Fruit fly (Drosophila melanogaster): Measurements from ENCODE around the gene CG1307.

The CG1307 gene

dm6 chr3R:6657278-6658246 is at the start of gene CG1307, which contains the start of gene twr:
TSS of gene CG1307 (minus strand) at chr3R:6657442.
TSS of gene twr (plus strand) at chr3R:6657882.
- no peak for TF ChIP-seq CG17801 (GFP tag; optimal IDR thresholded peaks at IDR 0.05; ENCODE audit: partially characterized antibody)

- TF ChIP-seq CG17801 (GFP tag; optimal IDR thresholded peaks at IDR 0.05; ENCODE audit: partially characterized antibody): no peak
These were observed 49.1 kb upstream of the CG1307 start for dm6 chr3R:6706327-6706726.

- TF ChIP-seq CG17801 (GFP tag; optimal IDR thresholded peaks at IDR 0.05; ENCODE audit: partially characterized antibody): no peak
These were observed 46.5 kb upstream of the CG1307 start, which contains the start of gene Ccp84Aa for dm6 chr3R:6703784-6704183. TSS of gene Ccp84Aa (plus strand) at chr3R:6704084.

dm6 chr3R:6702777-6703176 is 45.5 kb upstream of the CG1307 start, which contains the start of gene Ccp84Ab:
TSS of gene Ccp84Ab (minus strand) at chr3R:6702877.
- TF ChIP-seq CG17801 (GFP tag; optimal IDR thresholded peaks at IDR 0.05; ENCODE audit: partially characterized antibody): no peak

- no peak for TF ChIP-seq CG17801 (GFP tag; optimal IDR thresholded peaks at IDR 0.05; ENCODE audit: partially characterized antibody)
These were observed 39.0 kb upstream of the CG1307 start, which contains the start of gene Ccp84Ac for dm6 chr3R:6696221-6696749. TSS of gene Ccp84Ac (minus strand) at chr3R:6696271.

dm6 chr3R:6692432-6692831 is 35.2 kb upstream of the CG1307 start, which contains the start of gene Ccp84Ad:
TSS of gene Ccp84Ad (plus strand) at chr3R:6692732.
- no peak for TF ChIP-seq CG17801 (GFP tag; optimal IDR thresholded peaks at IDR 0.05; ENCODE audit: partially characterized antibody)

dm6 chr3R:6691658-6692057 is 34.4 kb upstream of the CG1307 start, which contains the start of gene Ccp84Ae:
TSS of gene Ccp84Ae (minus strand) at chr3R:6691758.
- TF ChIP-seq CG17801 (GFP tag; optimal IDR thresholded peaks at IDR 0.05; ENCODE audit: partially characterized antibody): no peak

dm6 chr3R:6690139-6690538 is 32.9 kb upstream of the CG1307 start, which contains the start of gene Ccp84Af:
TSS of gene Ccp84Af (minus strand) at chr3R:6690239.
- TF ChIP-seq CG17801 (GFP tag; optimal IDR thresholded peaks at IDR 0.05; ENCODE audit: partially characterized antibody): no peak

dm6 chr3R:6688160-6688559 is 30.9 kb upstream of the CG1307 start:
- TF ChIP-seq CG17801 (GFP tag; optimal IDR thresholded peaks at IDR 0.05; ENCODE audit: partially characterized antibody): no peak

- no peak for TF ChIP-seq CG17801 (GFP tag; optimal IDR thresholded peaks at IDR 0.05; ENCODE audit: partially characterized antibody)
These were observed 30.0 kb upstream of the CG1307 start for dm6 chr3R:6687219-6687618.

dm6 chr3R:6686428-6686827 is 29.2 kb upstream of the CG1307 start, which contains the start of gene Ccp84Ag:
TSS of gene Ccp84Ag (plus strand) at chr3R:6686728.
- no peak for TF ChIP-seq CG17801 (GFP tag; optimal IDR thresholded peaks at IDR 0.05; ENCODE audit: partially characterized antibody)

- TF ChIP-seq CG17801 (GFP tag; optimal IDR thresholded peaks at IDR 0.05; ENCODE audit: partially characterized antibody): no peak
These were observed 26.9 kb upstream of the CG1307 start, which contains the start of gene Edg84A for dm6 chr3R:6684145-6684544. TSS of gene Edg84A (plus strand) at chr3R:6684445.

dm6 chr3R:6683671-6684070 is 26.4 kb upstream of the CG1307 start:
- TF ChIP-seq CG17801 (GFP tag; optimal IDR thresholded peaks at IDR 0.05; ENCODE audit: partially characterized antibody): no peak

dm6 chr3R:6683135-6683534 is 25.9 kb upstream of the CG1307 start:
- no peak for TF ChIP-seq CG17801 (GFP tag; optimal IDR thresholded peaks at IDR 0.05; ENCODE audit: partially characterized antibody)

- TF ChIP-seq CG17801 (GFP tag; optimal IDR thresholded peaks at IDR 0.05; ENCODE audit: partially characterized antibody): no peak
These were observed 21.2 kb upstream of the CG1307 start, which contains the start of gene lab for dm6 chr3R:6678480-6678879. TSS of gene lab (minus strand) at chr3R:6678590.

All from ovary, adult (tissue).